Fruit fly (Drosophila melanogaster): ENCODE results near the gene CG4022.
A peak's percentile ranks its signal among the peaks of the same experiment; 100 is the strongest.

Gene CG4022

DNA sequence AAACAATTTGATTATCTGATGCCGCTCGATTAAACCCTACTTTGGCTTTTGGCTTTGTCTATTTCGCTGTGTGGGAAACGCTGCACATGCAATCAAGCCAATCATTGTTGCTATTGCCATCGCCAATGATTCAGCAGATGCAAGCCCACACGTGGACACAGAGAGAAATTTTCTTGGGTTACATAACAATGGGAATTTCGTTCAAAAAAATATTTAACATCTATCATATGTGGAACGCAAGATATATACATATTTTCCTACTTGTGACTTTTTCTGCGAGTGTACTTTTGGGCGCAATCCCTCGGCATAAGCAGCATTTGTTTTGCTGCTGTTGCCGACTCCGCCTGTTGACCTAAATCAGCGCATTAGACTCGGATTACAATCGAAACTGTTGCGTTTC, 8.7 kb upstream of the CG4022 start (continued):
- peak; percentile 67 for TF ChIP-seq svp (GFP tag)
- TF ChIP-seq cyc (GFP tag; optimal IDR thresholded peaks at IDR 0.05) = peak; percentile 77
- peak; percentile 60 for TF ChIP-seq acj6 (GFP tag; optimal IDR thresholded peaks at IDR 0.05)

- TF ChIP-seq achi (GFP tag; optimal IDR thresholded peaks at IDR 0.05) = no peak
- no peak for TF ChIP-seq spab (GFP tag; optimal IDR thresholded peaks at IDR 0.05)
- no peak for TF ChIP-seq Sox14 (GFP tag; optimal IDR thresholded peaks at IDR 0.05)
- no peak for TF ChIP-seq dac (GFP tag; optimal IDR thresholded peaks at IDR 0.05)
- no peak for TF ChIP-seq pdm3 (GFP tag; optimal IDR thresholded peaks at IDR 0.05)
- no peak for TF ChIP-seq OdsH (GFP tag; optimal IDR thresholded peaks at IDR 0.05)
- no peak for TF ChIP-seq svp (GFP tag)
- no peak for TF ChIP-seq CG11902 (GFP tag; optimal IDR thresholded peaks at IDR 0.05)
- TF ChIP-seq vri (GFP tag; optimal IDR thresholded peaks at IDR 0.05) = no peak
- no peak for TF ChIP-seq CG11762 (GFP tag; optimal IDR thresholded peaks at IDR 0.05; ENCODE audit: insufficient read depth)
- TF ChIP-seq topi (GFP tag; optimal IDR thresholded peaks at IDR 0.05) = no peak
- no peak for TF ChIP-seq CG10669 (GFP tag; optimal IDR thresholded peaks at IDR 0.05)
- TF ChIP-seq Sox102F (GFP tag; optimal IDR thresholded peaks at IDR 0.05) = no peak
Observed at dm6 chr3L:9417288-9417687, 6.7 kb upstream of the CG4022 start, which contains the start of gene CG3982. Gene CG3982, minus strand, starts transcription at chr3L:9417388.

dm6 chr3L:9410030-9410589, 522 bp downstream of the CG4022 start:
- TF ChIP-seq Met (GFP tag; optimal IDR thresholded peaks at IDR 0.05) (no peak), CG3919 (GFP tag; optimal IDR thresholded peaks at IDR 0.05) (no peak), topi (GFP tag; optimal IDR thresholded peaks at IDR 0.05) (no peak), Sox14 (GFP tag; optimal IDR thresholded peaks at IDR 0.05) (peak; percentile 80), CG1621 (tag; optimal IDR thresholded peaks at IDR 0.05) (peak; percentile 52), CG16779 (tag; optimal IDR thresholded peaks at IDR 0.05) (no peak), cyc (GFP tag; optimal IDR thresholded peaks at IDR 0.05) (no peak), OdsH (GFP tag; optimal IDR thresholded peaks at IDR 0.05) (no peak), Gug (GFP tag; IDR thresholded peaks at IDR 0.05) (no peak), Eip93F (GFP tag; optimal IDR thresholded peaks at IDR 0.05) (no peak), CG15336 (GFP tag; IDR thresholded peaks at IDR 0.05) (no peak), eg (GFP tag; IDR thresholded peaks at IDR 0.05) (no peak), CG6792 (GFP tag; optimal IDR thresholded peaks at IDR 0.05) (no peak), ss (GFP tag; optimal IDR thresholded peaks at IDR 0.05) (peak; percentile 23 to 41)

DNA sequence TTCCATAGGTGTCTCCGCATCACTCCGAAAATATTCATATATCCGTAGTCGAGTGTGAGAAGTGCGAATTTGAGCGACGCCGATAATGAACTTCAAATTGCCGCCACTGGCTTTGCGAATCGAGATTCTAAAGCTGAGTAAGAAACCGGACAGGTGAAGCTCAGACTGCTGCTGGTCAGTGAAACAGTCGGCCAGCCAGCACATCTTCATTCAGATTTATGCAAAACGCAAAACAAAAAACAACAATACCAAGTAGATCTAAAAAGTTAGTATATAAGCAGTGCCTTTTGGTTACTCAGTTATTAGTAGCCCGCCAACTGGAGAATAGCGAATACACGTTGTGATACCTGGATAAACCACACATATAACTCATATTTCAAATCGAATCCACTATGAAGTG, 6.1 kb downstream of the CG4022 start, which contains the start of gene Cpr67B:
Cpr67B (plus strand) TSS at position 301 of the 400 bp plus-strand sequence.
- TF ChIP-seq CG6792 (GFP tag; optimal IDR thresholded peaks at IDR 0.05) (no peak), Met (GFP tag; optimal IDR thresholded peaks at IDR 0.05) (no peak), Hr4 (GFP tag; optimal IDR thresholded peaks at IDR 0.05) (no peak), Eip78C (GFP tag) (no peak), CG11902 (GFP tag; optimal IDR thresholded peaks at IDR 0.05) (no peak), CG8119 (GFP tag; IDR thresholded peaks at IDR 0.05) (no peak), CG8319 (GFP tag; optimal IDR thresholded peaks at IDR 0.05) (no peak), lz (GFP tag; optimal IDR thresholded peaks at IDR 0.05) (no peak), fd85E (GFP tag; optimal IDR thresholded peaks at IDR 0.05) (no peak), achi (GFP tag; optimal IDR thresholded peaks at IDR 0.05) (no peak), Sox14 (GFP tag; optimal IDR thresholded peaks at IDR 0.05) (no peak), Gug (GFP tag; IDR thresholded peaks at IDR 0.05) (no peak), CG15336 (GFP tag; IDR thresholded peaks at IDR 0.05) (no peak), CG6163 (GFP tag; IDR thresholded peaks at IDR 0.05) (no peak), Smox (GFP tag; optimal IDR thresholded peaks at IDR 0.05) (no peak), CG3919 (GFP tag; optimal IDR thresholded peaks at IDR 0.05) (no peak), topi (GFP tag; optimal IDR thresholded peaks at IDR 0.05) (no peak)
